Fruit fly (Drosophila melanogaster) whole organism, embryonic: ENCODE data around the gene Ykt6.
A peak's percentile ranks its signal among the peaks of the same experiment; 100 is the strongest.

ENCODE experiments used
- CG15601 ChIP-seq: fragments of 200-800 bp; sonication (Bioruptor generic); optimal IDR thresholded peaks from 3 replicates; lab custom pipeline; 2019; ENCODE audit warnings: missing biosample characterization, mild to moderate bottlenecking, missing genetic modification characterization, moderate library complexity
- CG30020 ChIP-seq: fragments of 200-800 bp; optimal IDR thresholded peaks from 2 replicates; lab custom pipeline; 2019; ENCODE audit warnings: missing biosample characterization, mild to moderate bottlenecking, missing genetic modification characterization, moderate library complexity
- CG6791 ChIP-seq: fragments of 200-800 bp; sonication (Bioruptor generic); IDR thresholded peaks from 3 replicates; pipeline ENCODE4 v1.3.6; 2022; ENCODE audit warnings: missing biosample characterization, missing genetic modification characterization; ENCODE audit not compliant: partially characterized antibody
- eve ChIP-seq, 2 experiments: fragments of >200 bp; optimal IDR thresholded peaks; 2 replicates each; lab custom pipeline; 2017; ENCODE audit warnings: missing biosample characterization in 2 of 2, missing genetic modification characterization in 2 of 2
- sqz ChIP-seq: fragments of 200-800 bp; sonication (Bioruptor generic); optimal IDR thresholded peaks from 3 replicates; lab custom pipeline; 2018; ENCODE audit warnings: missing biosample characterization, mild to moderate bottlenecking, missing genetic modification characterization

DNA sequence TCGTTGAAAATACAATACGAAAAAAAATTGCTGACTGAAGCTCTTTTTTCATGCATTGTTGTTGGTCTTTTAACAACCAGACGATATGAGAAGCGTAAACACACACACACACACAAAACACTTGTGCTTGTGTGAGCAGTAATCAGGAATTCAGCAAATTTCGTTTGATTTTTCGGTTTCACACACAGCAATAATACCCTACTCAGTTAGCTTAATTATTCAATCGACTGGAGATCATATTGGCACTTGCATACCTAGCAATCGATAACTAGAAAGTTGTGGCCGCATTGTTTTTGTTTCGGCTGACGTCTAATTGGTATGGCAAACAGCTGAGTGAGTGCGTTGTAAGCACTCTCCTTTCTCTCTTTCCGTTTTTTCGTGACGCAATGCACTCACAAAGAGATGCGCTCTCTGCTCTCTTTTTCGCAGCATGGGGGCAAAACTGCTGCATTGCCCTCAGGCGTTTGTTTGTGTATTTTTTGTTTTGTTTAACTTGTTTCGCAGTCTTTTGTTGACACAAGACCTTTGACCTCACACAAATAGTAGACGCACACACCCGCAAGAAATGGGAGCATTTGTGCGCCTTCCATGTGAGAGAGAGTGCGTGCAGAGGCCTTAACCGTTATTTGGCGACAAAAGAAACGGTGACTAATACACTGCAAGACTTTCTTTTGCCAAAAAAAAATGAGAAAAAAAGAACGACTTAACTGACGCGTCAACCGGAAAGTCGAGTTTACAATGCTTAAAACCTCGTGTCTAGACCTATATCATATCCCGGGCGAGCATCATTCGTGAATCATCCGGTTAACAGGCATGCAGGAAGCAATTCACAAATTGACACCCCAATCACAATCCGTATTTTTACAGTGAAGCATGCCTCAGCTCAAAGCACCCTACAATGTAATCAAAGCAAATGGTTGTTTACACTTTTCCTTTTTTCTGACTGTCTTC, 24.8 kb downstream of the Ykt6 start:
- no peak for TF ChIP-seq CG30020 (tag; lab: Kevin White, UChicago)
- TF ChIP-seq eve (GFP tag; optimal IDR thresholded peaks at IDR 0.05; lab: Kevin White, UChicago), result no peak
- TF ChIP-seq CG6791 (GFP tag; lab: Robert Waterston, UW), result no peak
- peak; percentile 94 for TF ChIP-seq sqz
- TF ChIP-seq CG15601 (tag; lab: Kevin White, UChicago), result no peak
